Worm (Caenorhabditis elegans) whole organism, young adult: ENCODE data around the gene K04C2.2.

ENCODE experiments used
- B0035.1 ChIP-seq: sonication (generic microtip); optimal IDR thresholded peaks from 2 replicates; lab custom pipeline; 2016; ENCODE audit warnings: missing genetic modification characterization, mild to moderate bottlenecking, missing compliant biosample characterization, missing genotype, missing genetic modification reagents
- F22D6.2 ChIP-seq: sonication (generic microtip); optimal IDR thresholded peaks from 2 replicates; lab custom pipeline; 2016; ENCODE audit warnings: mild to moderate bottlenecking, missing genetic modification characterization, missing compliant biosample characterization
- F52B5.7 ChIP-seq: sonication (generic microtip); optimal IDR thresholded peaks from 2 replicates; lab custom pipeline; 2016; ENCODE audit warnings: mild to moderate bottlenecking, missing genetic modification characterization, missing compliant biosample characterization
- F55B11.4 ChIP-seq: sonication (generic microtip); optimal IDR thresholded peaks from 2 replicates; lab custom pipeline; 2016; ENCODE audit warnings: missing compliant biosample characterization, missing genetic modification characterization, borderline replicate concordance; ENCODE audit not compliant: insufficient read depth
- K12H6.12 ChIP-seq: fragments of 200-800 bp; sonication (Bioruptor generic); optimal IDR thresholded peaks from 2 replicates; lab custom pipeline; 2018; ENCODE audit warnings: mild to moderate bottlenecking, missing genetic modification characterization, missing compliant biosample characterization
- T07F8.4 ChIP-seq: sonication (generic microtip); optimal IDR thresholded peaks from 2 replicates; lab custom pipeline; 2016; ENCODE audit warnings: mild to moderate bottlenecking, missing genetic modification characterization, moderate library complexity, missing compliant biosample characterization
- Y67H2A.10 ChIP-seq: fragments of 200-800 bp; sonication (Bioruptor generic); conservative IDR thresholded peaks from 2 replicates; pipeline ENCODE4 v1.3.6; 2022; ENCODE audit warnings: missing genetic modification reagents, missing genetic modification characterization, missing compliant biosample characterization
- ZK185.1 ChIP-seq: sonication (generic microtip); optimal IDR thresholded peaks from 2 replicates; lab custom pipeline; 2016; ENCODE audit warnings: mild to moderate bottlenecking, missing genetic modification characterization, missing compliant biosample characterization; ENCODE audit not compliant: poor library complexity, severe bottlenecking
- aptf-3 ChIP-seq: fragments of 200-800 bp; sonication (Bioruptor generic); IDR thresholded peaks from 2 replicates; pipeline ENCODE4 v1.3.6; 2022; ENCODE audit warnings: missing genetic modification characterization, missing compliant biosample characterization
- athp-1 ChIP-seq: sonication (generic microtip); optimal IDR thresholded peaks from 2 replicates; lab custom pipeline; 2017; ENCODE audit warnings: mild to moderate bottlenecking, missing genetic modification characterization, missing compliant biosample characterization
- attf-5 ChIP-seq: fragments of 200-800 bp; sonication (Bioruptor generic); optimal IDR thresholded peaks from 2 replicates; lab custom pipeline; 2018; ENCODE audit warnings: mild to moderate bottlenecking, missing genetic modification characterization, missing compliant biosample characterization
- attf-6 ChIP-seq: fragments of 200-800 bp; sonication (Bioruptor generic); IDR thresholded peaks from 2 replicates; pipeline ENCODE4 v1.3.6; 2022; ENCODE audit warnings: missing genetic modification reagents, missing genetic modification characterization, missing compliant biosample characterization
- cebp-1 ChIP-seq, 2 experiments: fragments of 200-800 bp in 1 of 2; sonication (Bioruptor generic) in 1 of 2; sonication (generic microtip) in 1 of 2; IDR thresholded peaks in 1 of 2; optimal IDR thresholded peaks in 1 of 2; 2 replicates each; pipeline versions ENCODE4 v1.3.6 to Lab custom; 2017 to 2022; ENCODE audit warnings: missing compliant biosample characterization in 2 of 2, missing genetic modification characterization in 2 of 2, mild to moderate bottlenecking in 1 of 2, missing genetic modification reagents in 1 of 2, moderate library complexity in 1 of 2
- ceh-40 ChIP-seq: fragments of 200-800 bp; sonication (Bioruptor generic); IDR thresholded peaks from 2 replicates; pipeline ENCODE4 v1.3.6; 2022; ENCODE audit warnings: missing genetic modification characterization, missing compliant biosample characterization
- ceh-91 ChIP-seq: fragments of 200-800 bp; sonication (Bioruptor generic); IDR thresholded peaks from 2 replicates; pipeline ENCODE4 v1.3.6; 2022; ENCODE audit warnings: missing genetic modification reagents, missing genetic modification characterization, missing compliant biosample characterization
- dox-1 ChIP-seq: fragments of 200-800 bp; sonication (Bioruptor generic); IDR thresholded peaks from 2 replicates; pipeline ENCODE4 v1.3.6; 2022; ENCODE audit warnings: missing genetic modification reagents, missing genetic modification characterization, missing compliant biosample characterization
- egl-44 ChIP-seq: fragments of 200-800 bp; sonication (Bioruptor generic); IDR thresholded peaks from 2 replicates; pipeline ENCODE4 v1.3.6; 2022; ENCODE audit warnings: missing genetic modification reagents, missing genetic modification characterization, missing compliant biosample characterization
- egrh-3 ChIP-seq: fragments of 200-800 bp; sonication (Bioruptor generic); IDR thresholded peaks from 2 replicates; pipeline ENCODE4 v1.3.6; 2022; ENCODE audit warnings: missing genetic modification reagents, missing genetic modification characterization, missing compliant biosample characterization
- ekl-4 ChIP-seq: fragments of 200-800 bp; sonication (Bioruptor generic); IDR thresholded peaks from 2 replicates; pipeline ENCODE4 v1.3.6; 2022; ENCODE audit warnings: missing genetic modification reagents, missing genetic modification characterization, missing compliant biosample characterization
- him-1 ChIP-seq: sonication (generic microtip); optimal IDR thresholded peaks from 2 replicates; lab custom pipeline; 2016; ENCODE audit warnings: missing genotype, missing genetic modification reagents, missing genetic modification characterization, missing compliant biosample characterization
- hlh-12 ChIP-seq: sonication (generic microtip); optimal IDR thresholded peaks from 2 replicates; lab custom pipeline; 2016; ENCODE audit warnings: missing genetic modification characterization, missing compliant biosample characterization
- hmg-1.2 ChIP-seq: fragments of 200-800 bp; sonication (Bioruptor generic); IDR thresholded peaks from 2 replicates; pipeline ENCODE4 v1.3.6; 2022; ENCODE audit warnings: missing genetic modification reagents, missing genetic modification characterization, missing compliant biosample characterization
- hrde-1 ChIP-seq: sonication (generic microtip); optimal IDR thresholded peaks from 2 replicates; lab custom pipeline; 2016; ENCODE audit warnings: missing genetic modification characterization, mild to moderate bottlenecking, missing compliant biosample characterization, moderate library complexity, missing genotype, missing genetic modification reagents, borderline replicate concordance
- let-607 ChIP-seq, 2 experiments: fragments of 200-800 bp in 1 of 2; sonication (Bioruptor generic) in 1 of 2; sonication (generic microtip) in 1 of 2; optimal IDR thresholded peaks; 2 replicates each; lab custom pipeline; 2016 to 2018; ENCODE audit warnings: mild to moderate bottlenecking in 2 of 2, missing compliant biosample characterization in 2 of 2, missing genetic modification characterization in 2 of 2, moderate library complexity in 2 of 2, missing genotype in 1 of 2
- lin-26 ChIP-seq: fragments of 200-800 bp; sonication (Bioruptor generic); IDR thresholded peaks from 2 replicates; pipeline ENCODE4 v1.3.6; 2022; ENCODE audit warnings: missing genetic modification reagents, missing genetic modification characterization, missing compliant biosample characterization
- lin-40 ChIP-seq: sonication (generic microtip); optimal IDR thresholded peaks from 2 replicates; lab custom pipeline; 2016; ENCODE audit warnings: missing genetic modification characterization, mild to moderate bottlenecking, missing compliant biosample characterization, missing genotype, missing genetic modification reagents
- lir-1 ChIP-seq: fragments of 200-800 bp; sonication (Bioruptor generic); conservative IDR thresholded peaks from 2 replicates; pipeline ENCODE4 v1.3.6; 2022; ENCODE audit warnings: missing genetic modification reagents, missing genetic modification characterization, missing compliant biosample characterization
- lsy-27 ChIP-seq: sonication (generic microtip); optimal IDR thresholded peaks from 2 replicates; lab custom pipeline; 2017; ENCODE audit warnings: missing genetic modification characterization, mild to moderate bottlenecking, missing compliant biosample characterization, antibody characterized with exemption, missing genotype, borderline replicate concordance; ENCODE audit not compliant: insufficient read depth
- madf-6 ChIP-seq: fragments of 200-800 bp; sonication (Bioruptor generic); IDR thresholded peaks from 2 replicates; pipeline ENCODE4 v1.3.6; 2022; ENCODE audit warnings: missing genetic modification reagents, missing genetic modification characterization, missing compliant biosample characterization
- mcd-1 ChIP-seq: fragments of 200-800 bp; sonication (Bioruptor generic); IDR thresholded peaks from 2 replicates; pipeline ENCODE4 v1.3.6; 2022; ENCODE audit warnings: missing genetic modification reagents, missing genetic modification characterization, missing compliant biosample characterization
- mel-28 ChIP-seq: sonication (generic microtip); optimal IDR thresholded peaks from 2 replicates; lab custom pipeline; 2016; ENCODE audit warnings: borderline replicate concordance, mild to moderate bottlenecking, missing genetic modification characterization, missing compliant biosample characterization
- mxl-1 ChIP-seq: sonication (generic microtip); optimal IDR thresholded peaks from 2 replicates; lab custom pipeline; 2016; ENCODE audit warnings: missing genetic modification characterization, missing compliant biosample characterization
- nhr-27 ChIP-seq: fragments of 200-800 bp; sonication (Bioruptor generic); optimal IDR thresholded peaks from 2 replicates; lab custom pipeline; 2018; ENCODE audit warnings: mild to moderate bottlenecking, missing genetic modification characterization, moderate library complexity, missing compliant biosample characterization
- rcor-1 ChIP-seq: fragments of 200-800 bp; sonication (Bioruptor generic); IDR thresholded peaks from 2 replicates; pipeline ENCODE4 v1.3.6; 2022; ENCODE audit warnings: missing genetic modification reagents, missing genetic modification characterization, missing compliant biosample characterization
- rpc-1 ChIP-seq, 2 experiments: fragments of 150-350 bp in 1 of 2; sonication (generic microtip) in 1 of 2; optimal IDR thresholded peaks; 2 replicates each; lab custom pipeline; 2014 to 2018; ENCODE audit warnings: missing biosample characterization in 1 of 2, missing genetic modification characterization in 1 of 2, missing genetic modification reagents in 1 of 2, missing genotype in 1 of 2
- sdz-38 ChIP-seq: sonication (generic microtip); optimal IDR thresholded peaks from 2 replicates; lab custom pipeline; 2016; ENCODE audit warnings: missing genotype, missing genetic modification characterization, missing compliant biosample characterization
- snpc-3.4 ChIP-seq: sonication (generic microtip); optimal IDR thresholded peaks from 2 replicates; lab custom pipeline; 2017; ENCODE audit warnings: missing genetic modification characterization, mild to moderate bottlenecking, missing compliant biosample characterization, antibody characterized with exemption, moderate library complexity, missing genotype, missing genetic modification reagents
- tbp1 ChIP-seq: fragments of 200-800 bp; sonication (Bioruptor generic); optimal IDR thresholded peaks from 2 replicates; lab custom pipeline; 2018; ENCODE audit warnings: mild to moderate bottlenecking, missing genetic modification characterization, missing compliant biosample characterization
- tbx-9 ChIP-seq: sonication (generic microtip); optimal IDR thresholded peaks from 2 replicates; lab custom pipeline; 2016; ENCODE audit warnings: borderline replicate concordance, missing genetic modification characterization, inconsistent platforms, missing compliant biosample characterization
- unc-130 ChIP-seq: sonication (generic microtip); optimal IDR thresholded peaks from 2 replicates; lab custom pipeline; 2016; ENCODE audit warnings: missing genetic modification reagents, missing genetic modification characterization, missing compliant biosample characterization
- unc-62 ChIP-seq: fragments of 150-350 bp; optimal IDR thresholded peaks from 2 replicates; lab custom pipeline; 2014; ENCODE audit warnings: missing biosample characterization, missing genetic modification reagents, missing genetic modification characterization
- zim-3 ChIP-seq: sonication (generic microtip); optimal IDR thresholded peaks from 2 replicates; lab custom pipeline; 2017; ENCODE audit warnings: mild to moderate bottlenecking, missing genetic modification characterization, moderate library complexity, missing compliant biosample characterization
- ztf-18 ChIP-seq: sonication (generic microtip); optimal IDR thresholded peaks from 2 replicates; lab custom pipeline; 2016; ENCODE audit warnings: missing genotype, mild to moderate bottlenecking, missing genetic modification characterization, missing compliant biosample characterization
- ztf-26 ChIP-seq: sonication (generic microtip); optimal IDR thresholded peaks from 2 replicates; lab custom pipeline; 2017; ENCODE audit warnings: missing genetic modification characterization, missing compliant biosample characterization
- ztf-3 ChIP-seq: fragments of 200-800 bp; sonication (Bioruptor generic); optimal IDR thresholded peaks from 2 replicates; lab custom pipeline; 2018; ENCODE audit warnings: mild to moderate bottlenecking, missing genetic modification characterization, missing compliant biosample characterization

The K04C2.2 gene

ce11 chrIII:6887574-6887973, 2.0 kb upstream of the K04C2.2 start (continued):
- no peak for TF ChIP-seq aptf-3 (GFP tag; lab: Robert Waterston, UW)
- TF ChIP-seq attf-5 (GFP tag; lab: Kevin White, UChicago): peak; percentile 67
- peak; percentile 70; the same call in 1 of the 2 replicates for TF ChIP-seq egl-44
- TF ChIP-seq nhr-27: peak; percentile 40
- peak; percentile 66 for TF ChIP-seq F52B5.7
- TF ChIP-seq cebp-1 (GFP tag; IDR thresholded peaks at IDR 0.05; lab: Robert Waterston, UW): no peak
- TF ChIP-seq cebp-1 (tag; optimal IDR thresholded peaks at IDR 0.05; lab: Kevin White, UChicago): no peak
- TF ChIP-seq unc-130 (GFP tag; lab: Kevin White, UChicago): peak; percentile 75
- TF ChIP-seq unc-62 (GFP tag; lab: Kevin White, UChicago): no peak
- TF ChIP-seq ceh-40 (GFP tag; lab: Robert Waterston, UW): 0 out of 2 replicates have a peak, but pooled peaks have one; percentile 62
- peak; percentile 81 for TF ChIP-seq snpc-3.4 (tag; lab: Kevin White, UChicago)
- peak; percentile 77 for TF ChIP-seq mxl-1 (tag; lab: Kevin White, UChicago)
- TF ChIP-seq dox-1 (GFP tag; lab: Robert Waterston, UW): no peak; the same call in 1 of the 2 replicates
- TF ChIP-seq attf-6 (GFP tag; lab: Robert Waterston, UW): no peak
- TF ChIP-seq mcd-1 (GFP tag; lab: Robert Waterston, UW): no peak; the same call in 1 of the 2 replicates
- peak; percentile 32; the same call in 1 of the 2 replicates for TF ChIP-seq egrh-3 (GFP tag; lab: Robert Waterston, UW)
- TF ChIP-seq hmg-1.2 (GFP tag; lab: Robert Waterston, UW): peak; percentile 85
- peak; percentile 78 for TF ChIP-seq ztf-18
- TF ChIP-seq madf-6 (GFP tag; lab: Robert Waterston, UW): no peak
- TF ChIP-seq ztf-26 (tag; lab: Kevin White, UChicago): peak; percentile 41
- 0 out of 2 replicates have a peak, but pooled peaks have one; percentile 38 for TF ChIP-seq Y67H2A.10

ce11 chrIII:6888497-6888896, 1.1 kb upstream of the K04C2.2 start:
- peak; percentile 52 for TF ChIP-seq ZK185.1 (tag; lab: Kevin White, UChicago)
- TF ChIP-seq ztf-18: peak; percentile 44
- TF ChIP-seq B0035.1 (tag; lab: Kevin White, UChicago): no peak
- no peak for TF ChIP-seq F22D6.2 (tag; lab: Kevin White, UChicago)
- TF ChIP-seq Y67H2A.10: no peak
- TF ChIP-seq tbp1 (GFP tag; lab: Kevin White, UChicago): peak; percentile 91
- TF ChIP-seq F55B11.4 (tag; lab: Kevin White, UChicago): no peak
- TF ChIP-seq K12H6.12 (tag; lab: Kevin White, UChicago): peak; percentile 13
- TF ChIP-seq lir-1: no peak
- no peak for TF ChIP-seq him-1
- TF ChIP-seq lsy-27 (tag; lab: Kevin White, UChicago): no peak
- no peak for TF ChIP-seq ztf-3
- 0 out of 2 replicates have a peak, but pooled peaks have one; percentile 83 for TF ChIP-seq egl-44
- TF ChIP-seq hlh-12 (tag; lab: Kevin White, UChicago): no peak
- no peak for TF ChIP-seq tbx-9
- no peak for TF ChIP-seq mel-28
- TF ChIP-seq ekl-4 (GFP tag; lab: Robert Waterston, UW): no peak
- peak; percentile 81 for TF ChIP-seq lin-26
- peak; percentile 80 for TF ChIP-seq rpc-1 (optimal IDR thresholded peaks at IDR 0.05; lab: Kevin White, UChicago)
- TF ChIP-seq rpc-1 (tag; optimal IDR thresholded peaks at IDR 0.05; lab: Kevin White, UChicago): peak; percentile 76
- peak; percentile 10 for TF ChIP-seq zim-3 (tag; lab: Kevin White, UChicago)
- TF ChIP-seq T07F8.4 (tag; lab: Kevin White, UChicago): peak; percentile 21
- TF ChIP-seq rcor-1 (GFP tag; lab: Robert Waterston, UW): peak; percentile 19; the same call in 1 of the 2 replicates
- peak; percentile 21 for TF ChIP-seq hrde-1
- TF ChIP-seq aptf-3 (GFP tag; lab: Robert Waterston, UW): no peak
- peak; percentile 38 for TF ChIP-seq athp-1 (tag; lab: Kevin White, UChicago)
- no peak for TF ChIP-seq egrh-3 (GFP tag; lab: Robert Waterston, UW)
- TF ChIP-seq lin-40 (tag; lab: Kevin White, UChicago): peak; percentile 54
- TF ChIP-seq madf-6 (GFP tag; lab: Robert Waterston, UW): peak; percentile 32; the same call in 1 of the 2 replicates
- no peak for TF ChIP-seq sdz-38 (tag; lab: Kevin White, UChicago)
- no peak for TF ChIP-seq let-607 (tag; optimal IDR thresholded peaks at IDR 0.05; lab: Kevin White, UChicago)
- no peak for TF ChIP-seq ceh-91 (GFP tag; lab: Robert Waterston, UW)
